Fruit fly (Drosophila melanogaster) whole organism, embryonic: Measurements from ENCODE around the gene CG7794.

Source experiments
- CG11696 ChIP-seq: fragments of 200-800 bp; sonication (Bioruptor generic); IDR thresholded peaks from 2 replicates; pipeline ENCODE4 v1.3.6; 2022; ENCODE audit warnings: missing biosample characterization, missing genetic modification characterization
- CG14965 ChIP-seq: fragments of 200-800 bp; sonication (Bioruptor generic); optimal IDR thresholded peaks from 2 replicates; lab custom pipeline; 2016; ENCODE audit warnings: missing biosample characterization, missing genetic modification characterization, borderline replicate concordance
- CG1832 ChIP-seq: fragments of 200-800 bp; sonication (Bioruptor generic); optimal IDR thresholded peaks from 2 replicates; lab custom pipeline; 2017; ENCODE audit warnings: missing biosample characterization, mild to moderate bottlenecking, missing genetic modification characterization, inconsistent platforms
- CG4424 ChIP-seq: fragments of 200-800 bp; sonication (Bioruptor generic); optimal IDR thresholded peaks from 3 replicates; lab custom pipeline; 2016; ENCODE audit warnings: missing biosample characterization, missing genetic modification characterization
- CG6654 ChIP-seq: fragments of 200-800 bp; sonication (Bioruptor generic); optimal IDR thresholded peaks from 2 replicates; lab custom pipeline; 2017; ENCODE audit warnings: missing biosample characterization, mild to moderate bottlenecking, missing genetic modification characterization
- H2.0 ChIP-seq: fragments of 200-800 bp; sonication (Bioruptor generic); IDR thresholded peaks from 2 replicates; pipeline ENCODE4 v1.3.6; 2022; ENCODE audit warnings: missing biosample characterization, missing genetic modification characterization
- MTF-1 ChIP-seq: fragments of 200-800 bp; sonication (Bioruptor generic); optimal IDR thresholded peaks from 2 replicates; lab custom pipeline; 2018; ENCODE audit warnings: missing biosample characterization, mild to moderate bottlenecking, missing genetic modification characterization, borderline replicate concordance
- Nf-YC ChIP-seq: fragments of 200-800 bp; optimal IDR thresholded peaks from 3 replicates; lab custom pipeline; 2019; ENCODE audit warnings: missing biosample characterization, mild to moderate bottlenecking, missing genetic modification characterization, moderate library complexity
- h ChIP-seq: fragments of >200 bp; optimal IDR thresholded peaks from 2 replicates; lab custom pipeline; 2017
- hbn ChIP-seq: fragments of 200-800 bp; sonication (Bioruptor generic); IDR thresholded peaks from 2 replicates; pipeline ENCODE4 v1.3.6; 2022; ENCODE audit warnings: missing biosample characterization, missing genetic modification characterization; ENCODE audit not compliant: partially characterized antibody
- tio ChIP-seq: fragments of 200-800 bp; sonication (Bioruptor generic); optimal IDR thresholded peaks from 2 replicates; lab custom pipeline; 2017; ENCODE audit warnings: missing biosample characterization, missing genetic modification characterization, inconsistent platforms
- z ChIP-seq: fragments of 200-800 bp; sonication (Bioruptor generic); IDR thresholded peaks from 3 replicates; pipeline ENCODE4 v1.3.6; 2022; ENCODE audit warnings: missing biosample characterization, missing genetic modification characterization
- zfh2 ChIP-seq: fragments of 200-800 bp; sonication (Bioruptor generic); optimal IDR thresholded peaks from 2 replicates; lab custom pipeline; 2016; ENCODE audit warnings: missing biosample characterization, missing genetic modification characterization

DNA sequence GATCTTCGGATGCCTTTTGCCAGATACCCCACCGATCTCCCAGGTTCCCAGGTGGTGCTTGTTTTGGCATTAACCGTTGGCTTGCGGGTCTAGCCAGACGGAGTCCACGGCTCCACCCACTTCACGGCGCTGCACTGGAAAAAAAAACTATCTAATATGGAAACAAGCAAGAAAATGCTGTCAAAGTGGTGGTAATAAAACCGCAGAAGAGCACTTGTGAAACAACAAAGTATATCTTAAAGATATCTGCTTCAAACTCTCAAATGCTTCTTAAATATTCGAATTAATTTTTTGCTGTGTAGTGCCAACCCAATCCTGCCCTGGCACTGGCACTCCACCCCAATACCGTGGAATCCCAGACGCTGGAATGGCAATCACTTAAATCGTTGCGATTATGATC, 34.9 kb downstream of the CG7794 start:
- TF ChIP-seq z (GFP tag; lab: Robert Waterston, UW) (no peak), Nf-YC (tag; lab: Kevin White, UChicago) (no peak), tio (GFP tag; lab: Kevin White, UChicago) (no peak), CG11696 (no peak), H2.0 (GFP tag; lab: Robert Waterston, UW) (no peak), CG4424 (GFP tag; lab: Kevin White, UChicago) (no peak), CG14965 (GFP tag; lab: Kevin White, UChicago) (no peak), CG1832 (GFP tag; lab: Kevin White, UChicago) (no peak), CG6654 (GFP tag; lab: Kevin White, UChicago) (no peak), hbn (GFP tag; lab: Robert Waterston, UW) (no peak), zfh2 (GFP tag; lab: Kevin White, UChicago) (no peak), MTF-1 (GFP tag; lab: Kevin White, UChicago) (no peak), h (lab: Kevin White, UChicago) (no peak)
